Fruit fly (Drosophila melanogaster) whole organism, pupa: ENCODE data around the gene RpL37-1.

Experiments used
- CG17806 ChIP-seq: fragments of 200-800 bp; sonication (Bioruptor generic); optimal IDR thresholded peaks from 2 replicates; lab custom pipeline; 2018; ENCODE audit warnings: missing biosample characterization, mild to moderate bottlenecking, missing genetic modification characterization, moderate library complexity
- CG9948 ChIP-seq: fragments of 200-800 bp; sonication (Bioruptor generic); optimal IDR thresholded peaks from 2 replicates; lab custom pipeline; 2018; ENCODE audit warnings: missing biosample characterization, mild to moderate bottlenecking, missing genetic modification characterization, moderate library complexity
- Ets98B ChIP-seq: fragments of 200-800 bp; sonication (Bioruptor generic); IDR thresholded peaks from 2 replicates; pipeline ENCODE4 v1.3.6; 2022; ENCODE audit warnings: missing biosample characterization, missing genetic modification characterization
- Snoo ChIP-seq: fragments of 200-800 bp; sonication (Bioruptor generic); optimal IDR thresholded peaks from 3 replicates; lab custom pipeline; 2017; ENCODE audit warnings: missing biosample characterization, mild to moderate bottlenecking, missing genetic modification characterization, inconsistent platforms

DNA sequence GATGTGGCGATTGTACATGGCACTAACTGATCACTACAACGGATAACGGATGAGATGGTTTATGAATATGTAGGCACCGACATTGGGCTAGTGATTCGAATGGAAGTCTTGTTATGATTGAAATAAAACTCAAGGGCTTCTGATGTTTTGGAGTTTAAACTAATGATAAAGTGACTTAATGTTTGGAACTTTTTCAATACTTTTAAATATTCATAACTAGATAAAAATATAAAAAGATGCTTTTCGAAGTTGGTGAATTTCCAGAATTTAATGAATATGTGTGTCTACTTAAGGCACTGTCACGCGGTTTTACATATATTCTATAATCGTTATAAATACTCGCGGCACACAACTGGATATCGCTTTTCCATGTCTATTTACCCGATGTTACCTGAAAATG is 43.2 kb downstream of the RpL37-1 start, which contains the start of gene CG9072:
- no peak for TF ChIP-seq Snoo (tag; lab: Kevin White, UChicago)
- no peak for TF ChIP-seq CG9948
- no peak for TF ChIP-seq CG17806
- no peak for TF ChIP-seq Ets98B (GFP tag; lab: Robert Waterston, UW)
